Worm (Caenorhabditis elegans) whole organism, L3 larva: Measurements from ENCODE around the gene C23G10.2.

ENCODE experiments used
- nhr-11 ChIP-seq: fragments of 150-350 bp; optimal IDR thresholded peaks from 2 replicates; lab custom pipeline; 2014; ENCODE audit warnings: missing biosample characterization, missing genetic modification characterization
- nhr-12 ChIP-seq: fragments of 150-350 bp; optimal IDR thresholded peaks from 2 replicates; lab custom pipeline; 2014; ENCODE audit warnings: missing biosample characterization, missing genetic modification characterization
- nhr-237 ChIP-seq: fragments of 150-350 bp; optimal IDR thresholded peaks from 2 replicates; lab custom pipeline; 2014; ENCODE audit warnings: missing biosample characterization, missing genetic modification characterization
- nhr-76 ChIP-seq: fragments of 150-350 bp; sonication (generic microtip); optimal IDR thresholded peaks from 5 replicates; lab custom pipeline; 2014; ENCODE audit warnings: missing biosample characterization, missing genetic modification characterization
- pha-4 ChIP-seq: fragments of 150-350 bp; optimal IDR thresholded peaks from 2 replicates; lab custom pipeline; 2014; ENCODE audit warnings: missing biosample characterization, missing genetic modification reagents, missing genetic modification characterization
- zag-1 ChIP-seq: fragments of 150-350 bp; optimal IDR thresholded peaks from 2 replicates; lab custom pipeline; 2014; ENCODE audit warnings: missing biosample characterization, missing genetic modification characterization

- TF ChIP-seq nhr-76 (tag; lab: Kevin White, UChicago) (no peak), zag-1 (tag; lab: Kevin White, UChicago) (no peak), pha-4 (tag; lab: Kevin White, UChicago) (no peak), nhr-237 (tag; lab: Kevin White, UChicago) (no peak), nhr-11 (no peak), nhr-12 (tag; lab: Kevin White, UChicago) (no peak)
Observed at ce11 chrIII:6207046-6207445, 818 bp upstream of the C23G10.2 start.
